Worm (Caenorhabditis elegans) whole organism, mixed stage, embryonic: ENCODE data around the gene K01A6.5.

Experiments used
- M03D4.4 ChIP-seq: sonication (generic microtip); optimal IDR thresholded peaks from 2 replicates; lab custom pipeline; 2017; ENCODE audit warnings: mild to moderate bottlenecking, missing genetic modification characterization, missing compliant biosample characterization
- bed-3 ChIP-seq: fragments of 200-800 bp; sonication (Bioruptor generic); optimal IDR thresholded peaks from 3 replicates; lab custom pipeline; 2018; ENCODE audit warnings: mild to moderate bottlenecking, missing genetic modification characterization, moderate library complexity, missing compliant biosample characterization
- blmp-1 ChIP-seq: fragments of 150-350 bp; optimal IDR thresholded peaks from 2 replicates; lab custom pipeline; 2014; ENCODE audit warnings: missing biosample characterization, missing genetic modification characterization
- ceh-39 ChIP-seq: fragments of 150-350 bp; optimal IDR thresholded peaks from 2 replicates; lab custom pipeline; 2014; ENCODE audit warnings: missing biosample characterization, missing genetic modification characterization
- ceh-43 ChIP-seq: fragments of 200-800 bp; sonication (Bioruptor generic); optimal IDR thresholded peaks from 2 replicates; lab custom pipeline; 2018; ENCODE audit warnings: mild to moderate bottlenecking, missing genetic modification characterization, moderate library complexity, missing compliant biosample characterization
- ceh-83 ChIP-seq: fragments of 200-800 bp; sonication (Bioruptor generic); optimal IDR thresholded peaks from 2 replicates; lab custom pipeline; 2018; ENCODE audit warnings: mild to moderate bottlenecking, missing genetic modification characterization, missing compliant biosample characterization
- ces-1 ChIP-seq: fragments of 150-350 bp; optimal IDR thresholded peaks from 2 replicates; lab custom pipeline; 2014; ENCODE audit warnings: missing biosample characterization, missing genetic modification reagents, missing genetic modification characterization
- cnd-1 ChIP-seq: fragments of 200-800 bp; sonication (Bioruptor generic); optimal IDR thresholded peaks from 2 replicates; lab custom pipeline; 2018; ENCODE audit warnings: mild to moderate bottlenecking, missing genetic modification characterization, missing compliant biosample characterization
- drap-1 ChIP-seq: fragments of 200-800 bp; sonication (Bioruptor generic); optimal IDR thresholded peaks from 3 replicates; lab custom pipeline; 2018; ENCODE audit warnings: mild to moderate bottlenecking, missing genetic modification characterization, missing compliant biosample characterization
- elt-1 ChIP-seq: sonication (generic microtip); optimal IDR thresholded peaks from 2 replicates; lab custom pipeline; 2017; ENCODE audit warnings: missing genetic modification characterization, mild to moderate bottlenecking, missing compliant biosample characterization, antibody characterized with exemption, moderate library complexity, borderline replicate concordance; ENCODE audit not compliant: insufficient read depth
- elt-3 ChIP-seq: fragments of 150-350 bp; optimal IDR thresholded peaks from 2 replicates; lab custom pipeline; 2014; ENCODE audit warnings: missing biosample characterization, missing genetic modification characterization
- flh-1 ChIP-seq: fragments of 200-800 bp; sonication (Bioruptor generic); optimal IDR thresholded peaks from 2 replicates; lab custom pipeline; 2018; ENCODE audit warnings: mild to moderate bottlenecking, missing genetic modification characterization, moderate library complexity, missing compliant biosample characterization
- ham-2 ChIP-seq: fragments of 200-800 bp; sonication (Bioruptor generic); optimal IDR thresholded peaks from 2 replicates; lab custom pipeline; 2018; ENCODE audit warnings: mild to moderate bottlenecking, missing genetic modification characterization, missing compliant biosample characterization
- hlh-1 ChIP-seq: fragments of 150-350 bp; optimal IDR thresholded peaks from 2 replicates; lab custom pipeline; 2014; ENCODE audit warnings: missing biosample characterization, missing genetic modification reagents, missing genetic modification characterization
- lin-13 ChIP-seq: fragments of 150-350 bp; optimal IDR thresholded peaks from 2 replicates; lab custom pipeline; 2014; ENCODE audit warnings: missing biosample characterization, missing genetic modification characterization
- lin-32 ChIP-seq: fragments of 200-800 bp; sonication (Bioruptor generic); optimal IDR thresholded peaks from 2 replicates; lab custom pipeline; 2018; ENCODE audit warnings: mild to moderate bottlenecking, missing genetic modification characterization, missing compliant biosample characterization
- lsy-2 ChIP-seq: fragments of 150-350 bp; optimal IDR thresholded peaks from 2 replicates; lab custom pipeline; 2014; ENCODE audit warnings: missing biosample characterization, missing genetic modification characterization
- mab-5 ChIP-seq: fragments of 150-350 bp; optimal IDR thresholded peaks from 2 replicates; lab custom pipeline; 2014; ENCODE audit warnings: missing biosample characterization, missing genetic modification characterization
- mep-1 ChIP-seq: fragments of 150-350 bp; optimal IDR thresholded peaks from 2 replicates; lab custom pipeline; 2017; ENCODE audit warnings: missing biosample characterization, missing genetic modification reagents, missing genetic modification characterization, inconsistent platforms
- mls-2 ChIP-seq: sonication (generic microtip); optimal IDR thresholded peaks from 2 replicates; lab custom pipeline; 2016; ENCODE audit warnings: mild to moderate bottlenecking, missing genetic modification characterization, moderate library complexity, missing compliant biosample characterization
- nhr-12 ChIP-seq: fragments of 150-350 bp; optimal IDR thresholded peaks from 2 replicates; lab custom pipeline; 2014; ENCODE audit warnings: missing biosample characterization, missing genetic modification characterization
- nhr-2 ChIP-seq: fragments of 150-350 bp; optimal IDR thresholded peaks from 2 replicates; lab custom pipeline; 2014; ENCODE audit warnings: missing biosample characterization, missing genetic modification characterization
- nhr-237 ChIP-seq: fragments of 150-350 bp; optimal IDR thresholded peaks from 2 replicates; lab custom pipeline; 2014; ENCODE audit warnings: missing biosample characterization, missing genetic modification characterization
- nhr-28 ChIP-seq: fragments of 150-350 bp; optimal IDR thresholded peaks from 2 replicates; lab custom pipeline; 2014; ENCODE audit warnings: missing biosample characterization, missing genetic modification characterization
- nhr-76 ChIP-seq: sonication (generic microtip); optimal IDR thresholded peaks from 2 replicates; lab custom pipeline; 2017; ENCODE audit warnings: missing biosample characterization, missing genetic modification characterization
- pha-4 ChIP-seq: fragments of 150-350 bp; optimal IDR thresholded peaks from 2 replicates; lab custom pipeline; 2018; ENCODE audit warnings: missing biosample characterization, missing genetic modification reagents, missing genetic modification characterization
- sem-2 ChIP-seq: fragments of 200-800 bp; sonication (Bioruptor generic); optimal IDR thresholded peaks from 2 replicates; lab custom pipeline; 2018; ENCODE audit warnings: mild to moderate bottlenecking, missing genetic modification characterization, missing compliant biosample characterization
- snpc-4 ChIP-seq: fragments of 150-350 bp; optimal IDR thresholded peaks from 2 replicates; lab custom pipeline; 2014; ENCODE audit warnings: missing biosample characterization, missing genetic modification characterization
- sptf-1 ChIP-seq: sonication (generic microtip); optimal IDR thresholded peaks from 2 replicates; lab custom pipeline; 2017; ENCODE audit warnings: mild to moderate bottlenecking, missing genetic modification characterization, moderate library complexity, missing compliant biosample characterization
- tbx-8 ChIP-seq: fragments of 200-800 bp; sonication (Bioruptor generic); optimal IDR thresholded peaks from 2 replicates; lab custom pipeline; 2018; ENCODE audit warnings: mild to moderate bottlenecking, missing genetic modification characterization, moderate library complexity, missing compliant biosample characterization
- unc-120 ChIP-seq: sonication (generic microtip); optimal IDR thresholded peaks from 2 replicates; lab custom pipeline; 2017; ENCODE audit warnings: missing genetic modification characterization, missing compliant biosample characterization; ENCODE audit not compliant: poor library complexity, severe bottlenecking
- unc-39 ChIP-seq: fragments of 150-350 bp; optimal IDR thresholded peaks from 2 replicates; lab custom pipeline; 2014; ENCODE audit warnings: missing biosample characterization, missing genetic modification characterization
- unc-62 ChIP-seq: fragments of 150-350 bp; optimal IDR thresholded peaks from 2 replicates; lab custom pipeline; 2014; ENCODE audit warnings: missing biosample characterization, missing genetic modification reagents, missing genetic modification characterization
- zip-8 ChIP-seq: fragments of 150-350 bp; optimal IDR thresholded peaks from 2 replicates; lab custom pipeline; 2014; ENCODE audit warnings: missing biosample characterization, missing genetic modification characterization
- ztf-11 ChIP-seq: fragments of 150-350 bp; optimal IDR thresholded peaks from 2 replicates; lab custom pipeline; 2014; ENCODE audit warnings: missing biosample characterization, missing genetic modification characterization

Gene K01A6.5

DNA sequence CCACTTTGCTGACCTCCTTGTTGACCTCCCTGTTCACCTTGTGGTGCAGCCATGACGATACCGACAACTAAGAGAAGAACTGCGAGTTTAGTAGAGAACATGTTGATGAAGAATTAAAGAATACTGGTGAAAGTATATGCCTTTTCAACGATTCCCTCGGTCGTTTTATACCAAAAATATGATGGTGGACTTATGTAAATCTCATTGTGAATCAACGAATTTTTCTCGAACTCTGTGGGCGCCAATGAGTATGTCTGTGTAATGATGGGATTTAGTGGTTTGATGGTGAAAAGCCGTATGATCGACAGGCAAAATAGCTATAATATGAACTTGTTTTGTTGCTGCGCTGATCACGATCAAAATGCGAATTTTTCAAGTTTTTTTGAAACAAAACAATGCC lies 5.2 kb upstream of the K01A6.5 start, which contains the start of gene K01A6.8:
Gene K01A6.8, minus strand, starts transcription at position 101 of the 400 bp plus-strand sequence.
- TF ChIP-seq lin-13 (tag; lab: Kevin White, UChicago) (no peak), nhr-76 (tag; lab: Kevin White, UChicago) (no peak), lin-32 (GFP tag; lab: Kevin White, UChicago) (no peak), drap-1 (GFP tag; lab: Kevin White, UChicago) (no peak), sptf-1 (no peak), flh-1 (no peak), unc-39 (tag; lab: Kevin White, UChicago) (no peak)

DNA sequence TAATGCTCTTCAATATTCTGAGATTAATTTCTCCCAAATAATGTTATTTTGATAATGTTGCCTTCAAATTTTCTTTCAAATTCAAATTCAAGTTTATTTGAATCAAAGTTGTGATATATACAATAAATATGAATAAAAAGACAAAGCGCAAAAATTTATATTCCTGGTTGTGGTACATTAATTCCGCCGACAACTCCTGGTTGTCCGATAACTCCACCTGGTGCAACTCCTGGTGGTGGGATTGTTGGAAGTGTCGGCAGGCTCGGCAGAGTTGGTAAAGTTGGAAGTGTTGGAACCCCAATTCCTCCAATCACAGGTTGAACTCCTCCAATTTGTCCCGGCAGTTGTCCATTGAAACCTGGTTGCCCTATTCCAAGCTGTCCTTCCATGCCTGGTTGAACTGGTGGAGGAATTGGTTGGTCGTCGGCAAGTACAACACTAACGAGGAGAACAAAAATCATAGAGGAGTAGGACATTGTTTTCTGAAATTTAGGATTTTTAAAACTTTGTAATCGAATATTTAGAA lies 4.4 kb upstream of the K01A6.5 start, which contains the start of gene K01A6.7:
Gene K01A6.7, minus strand, starts transcription at position 476 of the 526 bp plus-strand sequence.
- TF ChIP-seq bed-3 (no peak), mab-5 (tag; lab: Kevin White, UChicago) (no peak), unc-62 (GFP tag; lab: Kevin White, UChicago) (no peak), ceh-83 (GFP tag; lab: Kevin White, UChicago) (no peak), lin-32 (GFP tag; lab: Kevin White, UChicago) (no peak), elt-1 (no peak), M03D4.4 (tag; lab: Kevin White, UChicago) (no peak), elt-3 (tag; lab: Kevin White, UChicago) (no peak), ceh-39 (tag; lab: Kevin White, UChicago) (no peak)

DNA sequence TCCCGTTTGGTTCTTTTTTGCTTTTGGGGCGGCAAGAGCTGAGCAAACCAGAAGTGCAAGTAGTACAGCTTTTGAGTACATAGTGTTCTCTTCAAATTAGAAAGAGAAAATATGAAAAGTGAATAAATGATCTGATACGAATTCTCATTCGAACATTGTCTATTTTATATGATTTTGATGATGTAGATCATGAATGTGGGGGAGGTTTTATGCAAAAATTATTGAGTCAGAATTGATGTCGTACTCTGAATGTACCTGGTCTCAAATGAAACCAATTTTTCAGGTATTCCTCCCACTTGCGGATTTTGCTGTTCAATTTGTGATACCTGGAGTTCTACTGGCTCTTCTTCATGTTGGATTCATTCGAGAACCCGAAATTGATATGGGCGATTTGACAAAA lies 2.3 kb upstream of the K01A6.5 start, which contains the start of gene K01A6.4:
Gene K01A6.4, minus strand, starts transcription at position 101 of the 400 bp plus-strand sequence.
- TF ChIP-seq drap-1 (GFP tag; lab: Kevin White, UChicago) (no peak), blmp-1 (tag; lab: Kevin White, UChicago) (no peak), pha-4 (tag; lab: Kevin White, UChicago) (no peak)

DNA sequence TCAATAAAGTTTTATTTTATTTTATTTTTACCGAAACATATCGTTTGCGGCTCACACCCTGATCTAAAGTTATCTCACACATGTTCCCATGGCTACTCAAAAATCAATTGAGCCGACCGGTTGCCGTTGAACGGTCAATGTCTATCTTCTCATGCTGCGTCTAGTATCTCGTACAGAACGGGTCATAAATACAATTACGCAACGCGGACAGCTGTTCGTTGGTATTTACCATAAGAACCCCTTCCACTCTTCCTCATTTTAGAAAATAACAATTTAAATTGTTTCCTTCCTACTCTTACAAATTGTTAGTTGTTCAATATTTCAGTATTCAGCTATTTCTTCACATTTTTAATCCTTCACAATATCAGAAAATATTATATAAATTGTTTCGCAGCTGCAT lies 1.3 kb downstream of the K01A6.5 start:
- TF ChIP-seq lin-32 (GFP tag; lab: Kevin White, UChicago), result no peak
- TF ChIP-seq lsy-2 (tag; lab: Kevin White, UChicago), result no peak
- peak; percentile 23 for TF ChIP-seq ces-1 (GFP tag; lab: Kevin White, UChicago)
- no peak for TF ChIP-seq bed-3
- no peak for TF ChIP-seq mls-2 (tag; lab: Kevin White, UChicago)
- no peak for TF ChIP-seq drap-1 (GFP tag; lab: Kevin White, UChicago)
- TF ChIP-seq mep-1 (tag; lab: Kevin White, UChicago), result no peak
- TF ChIP-seq ham-2, result no peak
- no peak for TF ChIP-seq blmp-1 (tag; lab: Kevin White, UChicago)
- TF ChIP-seq nhr-237 (tag; lab: Kevin White, UChicago), result no peak
- no peak for TF ChIP-seq elt-1
- no peak for TF ChIP-seq mab-5 (tag; lab: Kevin White, UChicago)
- TF ChIP-seq pha-4 (tag; lab: Kevin White, UChicago), result no peak
- no peak for TF ChIP-seq ztf-11 (tag; lab: Kevin White, UChicago)
- TF ChIP-seq ceh-83 (GFP tag; lab: Kevin White, UChicago), result no peak
- TF ChIP-seq M03D4.4 (tag; lab: Kevin White, UChicago), result no peak
- TF ChIP-seq lin-13 (tag; lab: Kevin White, UChicago), result no peak
- TF ChIP-seq nhr-2 (tag; lab: Kevin White, UChicago), result peak; percentile 96
- TF ChIP-seq nhr-28 (tag; lab: Kevin White, UChicago), result no peak
- TF ChIP-seq ceh-43, result no peak
- TF ChIP-seq elt-3 (tag; lab: Kevin White, UChicago), result no peak
- peak; percentile 88 for TF ChIP-seq cnd-1 (tag; lab: Kevin White, UChicago)
- peak; percentile 50 for TF ChIP-seq zip-8 (tag; lab: Kevin White, UChicago)
- no peak for TF ChIP-seq tbx-8 (GFP tag; lab: Kevin White, UChicago)
- TF ChIP-seq nhr-76 (tag; lab: Kevin White, UChicago), result no peak
- TF ChIP-seq sptf-1, result no peak
- no peak for TF ChIP-seq flh-1
- no peak for TF ChIP-seq unc-39 (tag; lab: Kevin White, UChicago)
- TF ChIP-seq nhr-12, result no peak
- peak; percentile 16 for TF ChIP-seq hlh-1 (tag; lab: Kevin White, UChicago)
- TF ChIP-seq ceh-39 (tag; lab: Kevin White, UChicago), result no peak
- TF ChIP-seq unc-62 (GFP tag; lab: Kevin White, UChicago), result no peak
- no peak for TF ChIP-seq unc-120 (tag; lab: Kevin White, UChicago)
- no peak for TF ChIP-seq sem-2
- TF ChIP-seq snpc-4 (tag; lab: Kevin White, UChicago), result no peak
- TF ChIP-seq, all 35 proteins: peak for 5
